Fruit fly (Drosophila melanogaster) whole organism, embryonic: ENCODE results near the gene CG7514.
A peak's percentile ranks its signal among the peaks of the same experiment; 100 is the strongest.

Source experiments
- Adf1 ChIP-seq: fragments of 200-800 bp; sonication (Bioruptor generic); IDR thresholded peaks from 2 replicates; pipeline ENCODE4 v1.3.6; 2022; ENCODE audit warnings: missing biosample characterization, missing genetic modification characterization
- Aef1 ChIP-seq: fragments of 200-800 bp; sonication (Bioruptor generic); IDR thresholded peaks from 3 replicates; pipeline ENCODE4 v1.3.6; 2022; ENCODE audit warnings: missing biosample characterization, missing genetic modification characterization
- CG10321 ChIP-seq: fragments of 200-800 bp; sonication (Bioruptor generic); IDR thresholded peaks from 2 replicates; pipeline ENCODE4 v1.3.6; 2022; ENCODE audit warnings: missing biosample characterization, missing genetic modification characterization
- CG11696 ChIP-seq: fragments of 200-800 bp; sonication (Bioruptor generic); IDR thresholded peaks from 2 replicates; pipeline ENCODE4 v1.3.6; 2022; ENCODE audit warnings: missing biosample characterization, missing genetic modification characterization
- CG12942 ChIP-seq: fragments of 200-800 bp; sonication (Bioruptor generic); optimal IDR thresholded peaks from 3 replicates; lab custom pipeline; 2016; ENCODE audit warnings: missing biosample characterization, missing genetic modification characterization
- CG14441 ChIP-seq: fragments of 200-800 bp; sonication (Bioruptor generic); IDR thresholded peaks from 2 replicates; pipeline ENCODE4 v1.3.6; 2022; ENCODE audit warnings: missing biosample characterization, missing genetic modification characterization
- CG14965 ChIP-seq: fragments of 200-800 bp; sonication (Bioruptor generic); optimal IDR thresholded peaks from 2 replicates; lab custom pipeline; 2016; ENCODE audit warnings: missing biosample characterization, missing genetic modification characterization, borderline replicate concordance
- CG15696 ChIP-seq: fragments of 200-800 bp; sonication (Bioruptor generic); optimal IDR thresholded peaks from 2 replicates; lab custom pipeline; 2019; ENCODE audit warnings: missing biosample characterization, mild to moderate bottlenecking, missing genetic modification characterization, moderate library complexity
- CG17361 ChIP-seq: fragments of 200-800 bp; sonication (Bioruptor generic); IDR thresholded peaks from 3 replicates; pipeline ENCODE4 v1.3.6; 2022; ENCODE audit warnings: missing biosample characterization, missing genetic modification characterization
- CG17829 ChIP-seq: fragments of 200-800 bp; optimal IDR thresholded peaks from 2 replicates; lab custom pipeline; 2019; ENCODE audit warnings: missing biosample characterization, mild to moderate bottlenecking, missing genetic modification characterization, moderate library complexity
- CG2199 ChIP-seq: fragments of 200-800 bp; sonication (Bioruptor generic); IDR thresholded peaks from 3 replicates; pipeline ENCODE4 v1.3.6; 2022; ENCODE audit warnings: missing biosample characterization, missing genetic modification characterization
- CG32532 ChIP-seq: fragments of 200-800 bp; sonication (Bioruptor generic); IDR thresholded peaks from 2 replicates; pipeline ENCODE4 v1.3.6; 2022; ENCODE audit warnings: missing biosample characterization, missing genetic modification characterization
- CG34224 ChIP-seq: fragments of 200-800 bp; sonication (Bioruptor generic); IDR thresholded peaks from 3 replicates; pipeline ENCODE4 v1.3.6; 2022; ENCODE audit warnings: missing biosample characterization, missing genetic modification characterization; ENCODE audit not compliant: partially characterized antibody
- CG3726 ChIP-seq: fragments of 200-800 bp; sonication (Bioruptor generic); IDR thresholded peaks from 3 replicates; pipeline ENCODE4, ENCODE4 v1.3.6; 2022; ENCODE audit warnings: missing biosample characterization, missing genetic modification characterization
- CG9727 ChIP-seq: fragments of 200-800 bp; sonication (Bioruptor generic); optimal IDR thresholded peaks from 3 replicates; lab custom pipeline; 2017; ENCODE audit warnings: missing biosample characterization, mild to moderate bottlenecking, missing genetic modification characterization
- Chrac-16 ChIP-seq: fragments of 200-800 bp; sonication (Bioruptor generic); optimal IDR thresholded peaks from 3 replicates; lab custom pipeline; 2016; ENCODE audit warnings: missing biosample characterization, missing genetic modification characterization
- Dref ChIP-seq: fragments of 200-800 bp; sonication (Bioruptor generic); IDR thresholded peaks from 2 replicates; pipeline ENCODE4 v1.3.6; 2022; ENCODE audit warnings: missing biosample characterization, missing genetic modification characterization
- ERR ChIP-seq: fragments of 200-800 bp; sonication (Bioruptor generic); optimal IDR thresholded peaks from 2 replicates; lab custom pipeline; 2016; ENCODE audit warnings: missing biosample characterization, missing genetic modification characterization
- Fer1 ChIP-seq: fragments of 200-800 bp; sonication (Bioruptor generic); optimal IDR thresholded peaks from 2 replicates; lab custom pipeline; 2017; ENCODE audit warnings: missing biosample characterization, mild to moderate bottlenecking, missing genetic modification characterization
- Gug ChIP-seq: fragments of 200-800 bp; sonication (Bioruptor generic); IDR thresholded peaks from 4 replicates; pipeline ENCODE4 v1.3.6; 2022; ENCODE audit warnings: missing biosample characterization, missing genetic modification characterization
- H15 ChIP-seq: fragments of 200-800 bp; sonication (Bioruptor generic); IDR thresholded peaks from 3 replicates; pipeline ENCODE4 v1.3.6; 2022; ENCODE audit warnings: missing biosample characterization, missing genetic modification characterization
- HmgD ChIP-seq: fragments of 200-800 bp; sonication (Bioruptor generic); optimal IDR thresholded peaks from 3 replicates; lab custom pipeline; 2016; ENCODE audit warnings: missing biosample characterization, missing genetic modification characterization
- Hr39 ChIP-seq: fragments of >200 bp; optimal IDR thresholded peaks from 2 replicates; lab custom pipeline; 2017
- Jarid2 ChIP-seq: fragments of 200-800 bp; sonication (Bioruptor generic); optimal IDR thresholded peaks from 3 replicates; lab custom pipeline; 2017; ENCODE audit warnings: mild to moderate bottlenecking, missing biosample characterization, missing genetic modification reagents, missing genetic modification characterization
- MBD-R2 ChIP-seq: fragments of 200-800 bp; sonication (Bioruptor generic); IDR thresholded peaks from 2 replicates; pipeline ENCODE4 v1.3.6; 2022; ENCODE audit warnings: missing biosample characterization, missing genetic modification characterization
- Mrtf ChIP-seq: fragments of 200-800 bp; sonication (Bioruptor generic); IDR thresholded peaks from 3 replicates; pipeline ENCODE4 v1.3.6; 2022; ENCODE audit warnings: missing biosample characterization, missing genetic modification characterization
- NfI ChIP-seq: fragments of 200-800 bp; sonication (Bioruptor generic); optimal IDR thresholded peaks from 3 replicates; lab custom pipeline; 2018; ENCODE audit warnings: missing biosample characterization, mild to moderate bottlenecking, missing genetic modification characterization, moderate library complexity
- PHDP ChIP-seq: fragments of 200-800 bp; sonication (Bioruptor generic); optimal IDR thresholded peaks from 3 replicates; lab custom pipeline; 2018; ENCODE audit warnings: missing biosample characterization, mild to moderate bottlenecking, missing genetic modification characterization, moderate library complexity
- Sry-δ ChIP-seq: fragments of 200-800 bp; sonication (Bioruptor generic); optimal IDR thresholded peaks from 2 replicates; lab custom pipeline; 2016; ENCODE audit warnings: missing biosample characterization, missing genetic modification characterization
- Tbp ChIP-seq: fragments of >200 bp; optimal IDR thresholded peaks from 2 replicates; lab custom pipeline; 2018; ENCODE audit warnings: missing biosample characterization, missing genetic modification characterization
- bbx ChIP-seq: fragments of 200-800 bp; sonication (Bioruptor generic); IDR thresholded peaks from 2 replicates; pipeline ENCODE4 v1.3.6; 2022; ENCODE audit warnings: missing biosample characterization, missing genetic modification characterization; ENCODE audit not compliant: partially characterized antibody
- br ChIP-seq: fragments of >200 bp; optimal IDR thresholded peaks from 2 replicates; lab custom pipeline; 2017
- cas ChIP-seq: fragments of 200-800 bp; sonication (Bioruptor generic); IDR thresholded peaks from 2 replicates; pipeline ENCODE4 v1.3.6; 2022; ENCODE audit warnings: missing biosample characterization, missing genetic modification characterization
- caup ChIP-seq: fragments of 200-800 bp; sonication (Bioruptor generic); optimal IDR thresholded peaks from 3 replicates; lab custom pipeline; 2017; ENCODE audit warnings: missing biosample characterization, mild to moderate bottlenecking, missing genetic modification characterization, moderate library complexity; ENCODE audit not compliant: severe bottlenecking
- croc ChIP-seq: fragments of 200-800 bp; sonication (Bioruptor generic); conservative IDR thresholded peaks from 3 replicates; pipeline ENCODE4 v1.3.6; 2022; ENCODE audit warnings: missing biosample characterization, missing genetic modification characterization
- dimm ChIP-seq: fragments of 200-800 bp; sonication (Bioruptor generic); IDR thresholded peaks from 2 replicates; pipeline ENCODE4 v1.3.6; 2022; ENCODE audit warnings: missing biosample characterization, missing genetic modification characterization
- en ChIP-seq: fragments of 200-800 bp; sonication (Bioruptor generic); optimal IDR thresholded peaks from 2 replicates; lab custom pipeline; 2016; ENCODE audit warnings: missing biosample characterization, missing genetic modification characterization
- exex ChIP-seq: fragments of 200-800 bp; sonication (Bioruptor generic); optimal IDR thresholded peaks from 4 replicates; lab custom pipeline; 2018; ENCODE audit warnings: missing biosample characterization, mild to moderate bottlenecking, missing genetic modification characterization, moderate library complexity
- gsb-n ChIP-seq: fragments of 200-800 bp; sonication (Bioruptor generic); optimal IDR thresholded peaks from 3 replicates; lab custom pipeline; 2018; ENCODE audit warnings: missing biosample characterization, mild to moderate bottlenecking, missing genetic modification characterization
- luna ChIP-seq: fragments of 200-800 bp; sonication (Bioruptor generic); optimal IDR thresholded peaks from 2 replicates; lab custom pipeline; 2016; ENCODE audit warnings: missing biosample characterization, missing genetic modification characterization
- mam ChIP-seq: fragments of 200-800 bp; sonication (Bioruptor generic); optimal IDR thresholded peaks from 3 replicates; lab custom pipeline; 2016; ENCODE audit warnings: missing biosample characterization, missing genetic modification characterization
- rib ChIP-seq: fragments of 200-800 bp; sonication (Bioruptor generic); IDR thresholded peaks from 2 replicates; pipeline ENCODE4 v1.3.6; 2022; ENCODE audit warnings: missing biosample characterization, missing genetic modification characterization
- sens ChIP-seq: fragments of 200-800 bp; sonication (Bioruptor generic); peaks from one replicate; lab custom pipeline; 2016; ENCODE audit warnings: missing biosample characterization, missing genetic modification characterization
- sim ChIP-seq: fragments of 200-800 bp; sonication (Bioruptor generic); IDR thresholded peaks from 2 replicates; pipeline ENCODE4 v1.3.6; 2022; ENCODE audit warnings: missing biosample characterization, missing genetic modification characterization
- slbo ChIP-seq: fragments of 200-800 bp; sonication (Bioruptor generic); IDR thresholded peaks from 2 replicates; pipeline ENCODE4 v1.3.6; 2022; ENCODE audit warnings: missing biosample characterization, missing genetic modification characterization
- sna ChIP-seq: fragments of 200-800 bp; sonication (Bioruptor generic); IDR thresholded peaks from 2 replicates; pipeline ENCODE4 v1.3.6; 2022; ENCODE audit warnings: missing biosample characterization, missing genetic modification characterization; ENCODE audit not compliant: partially characterized antibody
- sob ChIP-seq: fragments of 200-800 bp; sonication (Bioruptor generic); IDR thresholded peaks from 2 replicates; pipeline ENCODE4 v1.3.6; 2022; ENCODE audit warnings: missing biosample characterization, missing genetic modification characterization
- sr ChIP-seq: fragments of 200-800 bp; sonication (Bioruptor generic); IDR thresholded peaks from 3 replicates; pipeline ENCODE4 v1.3.6; 2022; ENCODE audit warnings: missing biosample characterization, missing genetic modification characterization
- tll ChIP-seq, 2 experiments: fragments of 200-800 bp in 1 of 2; fragments of >200 bp in 1 of 2; sonication (Bioruptor generic) in 1 of 2; optimal IDR thresholded peaks; 2 replicates each; lab custom pipeline; 2017 to 2019; ENCODE audit warnings: missing biosample characterization in 2 of 2, missing genetic modification characterization in 2 of 2, mild to moderate bottlenecking in 1 of 2, moderate library complexity in 1 of 2
- trem ChIP-seq: fragments of 200-800 bp; optimal IDR thresholded peaks from 3 replicates; lab custom pipeline; 2019; ENCODE audit warnings: missing biosample characterization, mild to moderate bottlenecking, missing genetic modification characterization, moderate library complexity
- twi ChIP-seq: fragments of 200-800 bp; optimal IDR thresholded peaks from 2 replicates; lab custom pipeline; 2019; ENCODE audit warnings: missing biosample characterization, mild to moderate bottlenecking, missing genetic modification characterization, moderate library complexity
- vvl ChIP-seq: fragments of 200-800 bp; sonication (Bioruptor generic); IDR thresholded peaks from 2 replicates; pipeline ENCODE4 v1.3.6; 2022; ENCODE audit warnings: missing biosample characterization, missing genetic modification characterization

CG7514 gene

DNA sequence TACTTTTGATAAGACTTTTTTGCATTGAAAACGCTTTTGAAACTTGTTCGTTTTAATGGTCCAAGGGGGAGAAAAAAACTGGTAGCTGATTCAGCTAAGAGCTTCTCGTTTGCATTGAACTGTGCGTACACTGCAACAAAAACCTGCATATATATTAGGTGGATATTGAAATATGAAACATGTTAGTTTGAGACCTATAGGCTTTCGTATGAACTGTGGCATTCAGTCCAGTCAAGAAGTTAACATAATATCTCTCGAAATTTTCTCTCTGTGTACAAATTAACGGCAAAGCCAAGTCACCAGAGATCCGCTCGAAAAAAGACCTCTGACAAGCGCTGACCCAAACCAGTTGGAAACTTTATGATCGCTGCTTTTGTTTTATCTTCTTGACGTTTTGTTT, 9.5 kb upstream of the CG7514 start (continued):
- TF ChIP-seq caup (GFP tag; lab: Kevin White, UChicago) (peak; percentile 83), gsb-n (peak; percentile 56), br (no peak), CG15696 (tag; lab: Kevin White, UChicago) (peak; percentile 7), Sry-δ (GFP tag; lab: Kevin White, UChicago) (peak; percentile 49), CG17829 (tag; lab: Kevin White, UChicago) (peak; percentile 72), Dref (GFP tag; lab: Robert Waterston, UW) (0 out of 2 replicates have a peak, but pooled peaks have one; percentile 19), tll (GFP tag; optimal IDR thresholded peaks at IDR 0.05; lab: Kevin White, UChicago) (no peak), CG11696 (GFP tag; lab: Robert Waterston, UW) (peak; percentile 74), luna (GFP tag; lab: Kevin White, UChicago) (no peak), CG14441 (GFP tag; lab: Robert Waterston, UW) (peak; percentile 88), H15 (GFP tag; lab: Robert Waterston, UW) (peak; percentile 84), CG2199 (GFP tag; lab: Robert Waterston, UW) (0 out of 3 replicates have a peak, but pooled peaks have one; percentile 30), sr (GFP tag; lab: Robert Waterston, UW) (peak; percentile 58; the same call in 1 of the 3 replicates), slbo (GFP tag; lab: Robert Waterston, UW) (peak; percentile 88), MBD-R2 (peak; percentile 71), CG12942 (peak; percentile 66), en (GFP tag; lab: Kevin White, UChicago) (peak; percentile 67), NfI (peak; percentile 87), Adf1 (GFP tag; lab: Robert Waterston, UW) (0 out of 2 replicates have a peak, but pooled peaks have one; percentile 41), sna (GFP tag; lab: Robert Waterston, UW) (no peak), Hr39 (lab: Kevin White, UChicago) (no peak), CG34224 (GFP tag; lab: Robert Waterston, UW) (no peak), cas (GFP tag; lab: Robert Waterston, UW) (peak; percentile 58; the same call in 1 of the 2 replicates), HmgD (GFP tag; lab: Kevin White, UChicago) (peak; percentile 62), dimm (GFP tag; lab: Robert Waterston, UW) (peak; percentile 49; the same call in 1 of the 2 replicates), Aef1 (peak; percentile 86), sob (GFP tag; lab: Robert Waterston, UW) (peak; percentile 87), PHDP (peak; percentile 83), CG32532 (peak; percentile 89), Chrac-16 (peak; percentile 73), rib (GFP tag; lab: Robert Waterston, UW) (0 out of 2 replicates have a peak, but pooled peaks have one; percentile 20), Gug (GFP tag; lab: Robert Waterston, UW) (peak; percentile 71), bbx (no peak), mam (GFP tag; lab: Kevin White, UChicago) (peak; percentile 61), sens (GFP tag; lab: Kevin White, UChicago) (peak; percentile 94), Tbp (GFP tag; lab: Kevin White, UChicago) (no peak), CG10321 (GFP tag; lab: Robert Waterston, UW) (no peak), CG9727 (GFP tag; lab: Kevin White, UChicago) (peak; percentile 61), vvl (GFP tag; lab: Robert Waterston, UW) (peak; percentile 87), Mrtf (GFP tag; lab: Robert Waterston, UW) (peak; percentile 83), CG14965 (GFP tag; lab: Kevin White, UChicago) (peak; percentile 11), CG3726 (GFP tag; lab: Robert Waterston, UW) (peak; percentile 68), trem (peak; percentile 52), ERR (GFP tag; lab: Kevin White, UChicago) (peak; percentile 76), croc (GFP tag; lab: Robert Waterston, UW) (peak; percentile 60; the same call in 2 of the 3 replicates), Jarid2 (GFP tag; lab: Kevin White, UChicago) (peak; percentile 29), sim (GFP tag; lab: Robert Waterston, UW) (no peak; the same call in 1 of the 2 replicates), exex (peak; percentile 4), CG17361 (GFP tag; lab: Robert Waterston, UW) (peak; percentile 74), twi (tag; lab: Kevin White, UChicago) (no peak), Fer1 (GFP tag; lab: Kevin White, UChicago) (peak; percentile 82)
